Worm (Caenorhabditis elegans) whole organism, early embryonic: ENCODE results near the gene Y54G11A.1.

Experiments
- ama-1 ChIP-seq: fragments of 150-350 bp; optimal IDR thresholded peaks from 2 replicates; lab custom pipeline; 2014
- ceh-36 ChIP-seq: sonication (generic microtip); optimal IDR thresholded peaks from 2 replicates; lab custom pipeline; 2016; ENCODE audit warnings: missing genetic modification characterization, inconsistent platforms, missing compliant biosample characterization
- hmbx-1 ChIP-seq: sonication (generic microtip); optimal IDR thresholded peaks from 2 replicates; lab custom pipeline; 2016; ENCODE audit warnings: mild to moderate bottlenecking, missing genetic modification characterization, missing compliant biosample characterization
- scrt-1 ChIP-seq: fragments of 200-800 bp; sonication (Bioruptor generic); IDR thresholded peaks from 2 replicates; pipeline ENCODE4 v1.3.6; 2022; ENCODE audit warnings: missing genetic modification characterization, missing compliant biosample characterization
- sea-1 ChIP-seq: fragments of 200-800 bp; sonication (Bioruptor generic); conservative IDR thresholded peaks from 2 replicates; pipeline ENCODE4 v1.3.6; 2022; ENCODE audit warnings: missing genetic modification characterization, missing compliant biosample characterization
- tbx-37 ChIP-seq: fragments of 200-800 bp; sonication (Bioruptor generic); conservative IDR thresholded peaks from 2 replicates; pipeline ENCODE4 v1.3.6; 2022; ENCODE audit warnings: missing genetic modification reagents, missing genetic modification characterization, missing compliant biosample characterization
- tra-4 ChIP-seq: sonication (generic microtip); optimal IDR thresholded peaks from 2 replicates; lab custom pipeline; 2017; ENCODE audit warnings: missing genetic modification characterization, missing compliant biosample characterization

DNA sequence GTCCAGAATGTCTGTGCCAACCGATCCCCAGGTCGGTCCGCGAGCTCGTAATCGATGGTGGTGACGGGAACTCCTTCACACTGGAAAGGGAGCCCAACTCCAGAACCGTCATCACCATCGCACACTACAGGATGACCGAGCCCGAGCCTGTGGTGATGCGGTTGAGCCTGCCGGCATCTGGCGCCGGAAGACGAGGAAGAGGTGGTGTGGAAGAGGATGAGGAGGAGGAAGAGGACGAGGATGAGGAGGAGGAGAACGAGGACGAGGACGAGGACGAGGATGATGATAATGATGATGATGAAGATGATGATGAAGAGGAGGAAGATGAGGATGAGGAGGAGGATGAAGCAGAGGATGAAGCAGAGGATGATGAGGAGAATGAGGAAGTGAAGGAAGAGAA lies 49.0 kb upstream of the Y54G11A.1 start, which contains the start of gene Y54G11A.14:
- no peak for TF ChIP-seq ama-1 (lab: Kevin White, UChicago)
- no peak for TF ChIP-seq tra-4 (tag; lab: Kevin White, UChicago)
- TF ChIP-seq ceh-36: no peak
- no peak for TF ChIP-seq sea-1 (GFP tag; lab: Robert Waterston, UW)
- TF ChIP-seq tbx-37 (GFP tag; lab: Robert Waterston, UW): no peak
- TF ChIP-seq scrt-1 (GFP tag; lab: Robert Waterston, UW): no peak
- no peak for TF ChIP-seq hmbx-1 (tag; lab: Kevin White, UChicago)
